Worm (Caenorhabditis elegans): ENCODE measurements around the gene lsy-2.

lsy-2 gene

DNA sequence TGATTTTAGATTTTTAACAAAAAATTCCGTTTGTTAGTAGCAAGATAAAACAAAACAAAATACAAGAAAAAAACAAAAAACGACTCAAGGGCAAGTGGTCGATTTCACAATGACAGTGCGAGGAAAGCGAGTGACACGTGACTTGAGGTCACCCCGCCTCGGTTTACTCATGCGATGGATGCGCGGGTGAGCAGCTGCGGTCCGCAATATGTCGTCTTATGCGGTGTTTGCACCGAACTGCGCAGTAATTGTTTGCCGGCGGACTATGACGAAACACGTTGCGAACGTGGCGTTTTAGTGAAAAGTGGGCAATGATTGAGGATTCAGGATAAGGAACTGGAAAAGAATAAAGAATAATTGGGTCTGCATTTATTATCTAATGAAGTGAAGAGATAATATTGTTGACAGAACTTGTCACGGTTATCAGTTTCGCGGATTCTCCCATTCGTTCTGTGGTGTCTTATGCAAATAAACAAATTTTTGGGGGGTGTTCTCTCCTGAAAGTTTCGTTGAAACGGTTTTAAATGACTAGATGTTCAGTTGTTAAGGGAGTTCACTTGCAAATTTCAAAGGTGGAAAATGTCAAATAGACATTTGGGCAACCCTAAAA lies 18.0 kb upstream of the lsy-2 start:
- TF ChIP-seq unc-62 (GFP tag; optimal IDR thresholded peaks at IDR 0.05): no peak

DNA sequence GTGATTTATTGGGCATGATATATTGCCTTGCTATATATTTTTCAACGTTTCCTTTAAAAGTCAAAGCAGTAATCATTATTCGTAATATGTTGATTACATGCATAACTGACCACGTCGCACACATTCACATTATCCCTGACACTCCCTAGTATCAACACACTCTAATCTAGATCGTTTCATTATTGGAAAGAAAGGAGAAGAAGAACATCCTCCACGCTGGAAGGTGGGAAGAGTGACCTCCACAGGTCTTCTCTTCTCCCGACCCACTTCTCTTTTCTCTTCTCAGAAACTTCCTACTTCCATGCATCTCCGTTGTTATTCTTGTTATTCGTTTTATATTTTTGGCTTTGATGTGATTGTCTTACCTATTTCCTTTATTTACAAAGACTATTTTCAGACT lies 15.4 kb upstream of the lsy-2 start, which contains the start of gene txdc-12.2:
Gene txdc-12.2, plus strand, starts transcription at position 396 of the 400 bp plus-strand sequence.
- TF ChIP-seq unc-62 (GFP tag; optimal IDR thresholded peaks at IDR 0.05): no peak

DNA sequence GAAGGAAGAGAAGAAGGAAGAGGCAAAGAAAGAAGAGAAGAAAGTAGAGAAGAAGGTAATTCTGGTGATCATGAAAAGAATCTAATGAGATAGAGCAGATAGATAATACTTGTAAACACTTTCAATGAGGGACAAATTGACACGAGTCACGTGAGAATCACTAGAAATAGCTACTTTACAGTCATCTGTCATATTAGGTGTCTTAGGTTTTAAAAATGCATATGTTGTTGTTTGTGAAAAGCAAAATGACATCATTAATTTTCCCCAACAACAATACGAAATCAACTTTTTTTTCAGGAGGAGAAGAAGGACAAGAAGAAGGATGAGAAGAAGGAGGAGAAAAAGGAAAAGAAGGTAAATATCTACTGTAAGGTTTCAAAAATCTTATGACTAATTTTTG lies 14.3 kb upstream of the lsy-2 start:
- no peak for TF ChIP-seq unc-62 (GFP tag; optimal IDR thresholded peaks at IDR 0.05)

DNA sequence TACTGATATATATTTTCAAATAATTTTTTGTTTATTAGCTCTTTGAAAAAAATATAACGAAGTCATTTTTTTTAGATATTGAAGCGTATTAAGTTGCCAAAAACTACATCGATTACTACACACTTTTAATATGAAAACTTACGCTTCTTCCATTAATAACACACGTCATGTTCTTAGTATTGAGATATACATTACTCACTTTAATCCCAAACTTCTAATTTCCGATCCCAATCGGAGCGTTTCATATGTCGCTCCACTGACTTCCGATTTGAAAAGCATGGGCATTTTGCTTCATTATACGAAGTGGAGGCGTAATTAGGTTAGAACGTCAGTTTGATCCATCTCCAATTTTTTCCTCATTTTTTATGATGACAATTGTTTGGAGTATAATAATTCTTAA lies 10.7 kb upstream of the lsy-2 start:
- no peak for TF ChIP-seq unc-62 (GFP tag; optimal IDR thresholded peaks at IDR 0.05)

DNA sequence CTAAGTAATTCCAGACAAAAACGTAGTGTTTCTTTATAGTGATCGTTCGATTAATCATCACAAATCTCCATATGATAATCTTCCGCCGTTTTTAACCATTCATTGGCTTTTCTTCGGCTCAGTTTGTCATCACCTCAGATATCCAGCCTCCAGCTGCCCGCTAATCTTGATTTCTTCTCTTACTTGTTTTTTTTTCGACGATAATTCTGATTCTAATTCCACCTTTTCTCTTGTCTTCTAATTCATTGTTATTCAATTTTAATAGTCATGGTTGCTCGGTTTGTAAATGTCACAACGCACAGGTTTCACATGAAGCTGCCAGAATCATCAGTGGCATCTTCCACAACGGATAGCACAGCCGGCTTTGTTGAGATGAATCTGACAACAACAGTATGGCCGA lies 10.0 kb upstream of the lsy-2 start, which contains the start of gene F49H12.4:
Gene F49H12.4, plus strand, starts transcription at position 301 of the 400 bp plus-strand sequence.
- no peak for TF ChIP-seq unc-62 (GFP tag; optimal IDR thresholded peaks at IDR 0.05)

DNA sequence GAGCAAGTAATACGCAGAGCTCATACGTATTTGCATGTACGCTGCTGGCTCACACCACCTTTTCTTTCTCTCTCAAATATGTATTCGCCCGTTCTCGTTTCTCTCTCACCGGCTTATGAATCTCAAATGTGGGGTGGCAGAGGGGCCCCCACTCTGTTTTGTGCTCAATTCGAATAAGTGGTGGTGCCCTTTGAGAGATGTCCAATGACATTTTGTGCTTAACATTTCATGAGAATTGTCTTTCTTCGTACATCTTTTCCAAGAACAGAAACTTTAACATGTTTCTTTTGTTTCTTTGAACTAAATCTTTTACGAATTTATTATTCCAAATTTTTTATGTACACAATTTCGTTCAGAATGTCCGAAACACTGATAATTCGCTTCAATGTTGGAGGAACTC lies 5.5 kb upstream of the lsy-2 start, which contains the start of gene F49H12.3:
Gene F49H12.3, plus strand, starts transcription at position 357 of the 400 bp plus-strand sequence.
- no peak for TF ChIP-seq unc-62 (GFP tag; optimal IDR thresholded peaks at IDR 0.05)

DNA sequence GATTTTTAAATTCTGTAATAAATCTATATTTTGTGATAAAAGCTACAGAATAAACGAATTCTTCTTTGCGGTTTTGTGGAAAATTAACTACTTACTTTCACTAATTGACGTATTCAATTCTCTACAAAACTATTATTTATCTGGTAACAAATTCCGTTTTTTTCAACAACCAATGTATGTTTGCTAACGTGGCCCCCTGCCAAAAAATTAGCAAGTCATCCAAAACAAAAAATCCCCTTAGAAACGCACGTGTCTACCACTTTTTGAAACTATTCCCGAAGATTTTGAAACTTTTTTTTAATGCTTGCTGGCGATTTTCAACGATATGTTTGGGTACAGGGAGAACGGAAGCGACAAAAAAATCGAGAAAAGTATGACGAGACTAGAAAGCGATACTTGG lies 4.5 kb upstream of the lsy-2 start, which contains the start of gene F49H12.2:
Gene F49H12.2, plus strand, starts transcription at position 301 of the 400 bp plus-strand sequence.
- TF ChIP-seq unc-62 (GFP tag; optimal IDR thresholded peaks at IDR 0.05): no peak

DNA sequence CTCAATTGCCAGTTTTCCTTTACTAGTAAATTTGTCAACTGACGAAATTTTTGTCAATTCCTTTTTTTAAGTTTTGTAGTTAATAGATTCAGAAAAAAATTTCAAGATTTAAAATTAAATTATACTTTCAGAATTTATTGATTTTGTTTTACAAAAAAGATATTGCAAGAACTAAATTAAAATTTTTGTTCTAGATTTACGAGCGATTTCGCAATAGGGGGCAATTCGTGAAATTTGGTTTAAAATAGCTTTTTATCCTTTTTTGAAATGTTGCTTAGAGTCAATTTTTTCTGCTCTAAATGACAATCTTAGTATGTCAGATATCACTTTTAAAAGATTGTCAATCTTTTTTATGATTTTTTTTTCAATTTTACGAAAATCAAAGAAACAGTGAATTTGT lies 4.0 kb upstream of the lsy-2 start:
- TF ChIP-seq unc-62 (GFP tag; optimal IDR thresholded peaks at IDR 0.05): no peak

DNA sequence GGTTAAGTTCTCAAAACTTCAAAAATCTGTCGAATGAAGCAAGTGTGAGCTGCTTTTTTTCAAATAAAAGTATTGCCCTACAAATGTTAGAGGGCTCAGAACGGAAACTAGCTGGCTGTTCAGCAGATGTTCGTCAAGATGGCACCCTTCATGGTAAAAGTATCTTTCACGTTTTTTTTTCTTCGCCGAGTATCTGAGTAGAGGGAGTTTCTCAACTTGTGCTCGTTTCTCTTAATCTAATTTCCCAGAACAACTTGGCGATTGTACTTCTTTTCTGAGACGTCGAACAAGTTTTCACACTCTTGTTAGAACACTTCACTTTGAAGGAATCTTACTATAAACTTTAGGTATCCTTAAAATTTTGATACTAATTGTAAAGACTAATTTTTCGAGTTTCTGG lies 1.8 kb upstream of the lsy-2 start:
- no peak for TF ChIP-seq unc-62 (GFP tag; optimal IDR thresholded peaks at IDR 0.05)

DNA sequence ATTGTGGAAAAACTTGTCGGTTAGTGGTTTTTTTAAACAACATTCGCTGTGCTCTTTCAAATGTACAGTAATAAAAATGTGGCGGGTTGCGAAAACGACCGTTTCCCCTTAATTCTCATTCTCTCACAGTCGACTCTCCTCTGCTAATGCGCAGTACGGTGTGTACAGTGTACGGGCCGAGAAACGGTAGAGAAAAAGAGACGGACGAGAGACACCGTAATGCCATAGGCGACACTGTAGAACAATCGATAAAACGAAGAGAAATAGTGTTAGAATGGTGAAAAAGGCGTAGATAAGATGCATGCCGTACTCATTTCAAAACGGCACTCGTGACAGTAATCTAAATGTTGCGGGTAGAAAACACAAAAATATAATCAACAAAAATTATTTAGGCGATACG lies 989 bp downstream of the lsy-2 start:
- no peak for TF ChIP-seq unc-62 (GFP tag; optimal IDR thresholded peaks at IDR 0.05)

DNA sequence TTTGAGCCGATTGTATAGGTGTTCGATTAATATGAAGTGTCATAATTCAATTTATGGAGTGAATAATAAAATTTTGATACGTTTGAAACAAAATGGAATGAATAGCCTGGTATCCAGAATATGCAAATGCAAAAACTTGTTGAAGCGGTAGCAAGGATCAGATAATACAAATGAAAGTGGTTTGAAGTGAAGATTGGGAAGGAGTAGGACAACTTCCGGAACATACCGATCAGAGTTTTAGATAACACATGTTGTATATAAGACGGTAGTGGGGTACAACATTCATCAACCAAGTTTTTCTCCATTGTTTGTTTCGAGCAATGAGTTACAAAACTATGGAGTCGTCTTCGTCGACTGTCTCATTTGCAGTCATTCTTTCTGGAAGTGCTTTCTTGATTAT lies 3.7 kb downstream of the lsy-2 start, which contains the start of gene col-164:
Gene col-164, plus strand, starts transcription at position 301 of the 400 bp plus-strand sequence.
- no peak for TF ChIP-seq unc-62 (GFP tag; optimal IDR thresholded peaks at IDR 0.05)

DNA sequence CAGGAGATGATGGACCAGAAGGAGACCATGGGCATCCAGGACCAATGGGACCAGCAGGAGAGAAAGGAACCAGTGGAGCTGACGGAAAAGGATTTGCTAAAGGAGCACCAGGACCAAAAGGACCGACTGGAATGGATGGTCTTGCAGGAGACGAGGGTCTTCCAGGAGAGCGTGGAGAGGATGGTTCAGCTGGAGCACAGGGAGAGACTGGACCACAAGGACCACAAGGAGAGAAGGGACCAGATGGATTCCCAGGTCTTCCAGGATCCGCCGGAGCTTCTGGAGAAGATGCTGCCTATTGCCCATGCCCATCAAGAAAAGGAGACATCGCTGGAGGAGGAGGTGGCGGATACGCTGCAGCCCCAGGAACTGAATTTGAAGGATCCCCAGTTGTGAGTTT lies 4.6 kb downstream of the lsy-2 start:
- TF ChIP-seq unc-62 (GFP tag; optimal IDR thresholded peaks at IDR 0.05): no peak

DNA sequence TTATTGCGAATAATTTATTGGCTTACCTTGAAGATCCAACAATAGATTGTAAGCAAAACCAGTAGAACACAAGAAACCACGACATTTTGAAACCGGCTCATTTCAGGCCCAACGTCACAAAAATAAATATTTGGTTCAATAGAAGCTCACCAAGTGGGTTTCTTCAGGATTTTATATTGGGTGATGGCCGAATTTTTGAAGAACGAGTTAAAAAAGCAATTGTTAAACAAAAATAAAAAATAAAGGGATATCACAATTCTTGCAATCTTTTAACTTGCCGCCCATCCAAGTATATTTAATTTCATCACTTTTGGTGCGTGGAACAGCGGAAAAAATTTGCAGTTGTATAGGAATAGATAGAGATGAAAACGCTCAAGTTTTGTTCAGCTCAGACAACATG lies 7.3 kb downstream of the lsy-2 start, which contains the start of gene T21D9.2:
Gene T21D9.2, minus strand, starts transcription at position 101 of the 400 bp plus-strand sequence.
- no peak for TF ChIP-seq unc-62 (GFP tag; optimal IDR thresholded peaks at IDR 0.05)

DNA sequence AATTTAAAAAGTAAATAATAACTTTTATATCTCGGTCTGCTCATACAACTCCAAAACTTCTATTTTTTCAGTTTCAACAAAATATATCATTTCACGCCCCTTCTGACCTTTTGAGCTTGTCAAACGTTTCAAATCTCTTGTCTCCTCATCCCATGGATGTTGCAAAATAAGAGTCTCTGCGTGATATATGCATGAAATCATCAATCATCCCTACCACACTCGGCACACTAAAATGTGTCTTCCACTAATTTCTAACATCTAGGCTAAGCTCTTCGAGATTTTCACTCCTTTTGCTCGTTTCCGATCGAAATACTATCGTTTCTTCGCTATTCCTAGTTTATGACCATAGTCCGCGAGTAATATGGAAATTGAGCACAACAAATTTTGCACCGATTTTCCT lies 9.5 kb downstream of the lsy-2 start:
- TF ChIP-seq unc-62 (GFP tag; optimal IDR thresholded peaks at IDR 0.05): no peak

DNA sequence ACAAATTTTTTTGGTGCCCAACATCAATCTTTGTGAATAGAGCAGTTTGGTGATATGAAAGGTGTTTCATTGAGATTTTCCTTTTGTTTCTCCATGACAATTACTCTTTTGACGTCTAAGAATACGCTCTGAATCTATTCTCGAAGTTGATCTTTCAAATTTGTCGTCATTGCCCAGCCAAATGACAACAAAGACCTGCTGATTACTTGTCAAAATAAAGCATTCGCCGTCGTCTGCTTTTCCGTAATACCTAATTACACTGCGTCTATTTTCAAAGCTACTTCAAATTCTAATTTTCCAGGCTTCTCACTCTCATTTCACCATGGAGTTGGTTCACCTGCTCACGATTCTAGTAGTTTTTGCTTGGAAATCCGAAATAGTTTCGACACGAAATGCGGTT lies 15.8 kb downstream of the lsy-2 start, which contains the start of gene F53B1.3:
Gene F53B1.3, plus strand, starts transcription at position 301 of the 400 bp plus-strand sequence.
- no peak for TF ChIP-seq unc-62 (GFP tag; optimal IDR thresholded peaks at IDR 0.05)

DNA sequence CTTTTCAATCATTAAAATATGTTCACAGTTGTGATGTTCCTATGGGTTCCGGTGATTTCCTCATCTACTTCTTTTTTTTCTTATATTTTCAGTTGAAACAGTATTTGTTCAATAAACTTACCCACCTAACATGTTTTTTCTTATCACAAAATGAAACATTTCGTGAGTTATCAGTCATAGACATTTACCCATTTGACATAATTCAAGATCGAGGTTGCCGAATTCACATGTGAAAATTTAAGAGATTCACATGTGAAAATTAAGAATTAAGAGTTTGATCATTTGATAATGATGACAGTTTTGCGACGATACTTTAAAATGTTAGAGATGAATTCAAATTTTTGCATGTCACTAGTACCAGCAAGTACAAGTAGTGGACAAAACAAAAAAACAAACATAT lies 17.9 kb downstream of the lsy-2 start:
- no peak for TF ChIP-seq unc-62 (GFP tag; optimal IDR thresholded peaks at IDR 0.05)

DNA sequence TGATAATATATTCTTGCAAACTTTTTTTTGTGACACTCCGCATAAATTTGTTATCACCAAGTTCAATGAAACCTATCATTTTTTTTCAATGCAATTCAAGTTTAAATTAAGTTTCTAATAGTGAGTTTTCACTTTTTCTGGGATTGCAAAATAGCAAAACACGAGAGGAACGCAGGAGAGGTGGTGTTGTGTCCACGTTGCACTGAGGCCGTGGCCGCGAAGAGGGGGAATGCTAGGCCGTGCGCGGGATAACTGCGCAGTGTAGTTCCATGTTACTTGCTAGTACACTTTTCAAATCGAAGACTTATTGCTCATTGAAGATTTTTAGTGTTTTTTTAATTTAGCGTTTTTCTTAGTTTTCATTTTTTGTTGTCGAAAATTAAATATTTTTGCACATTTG lies 18.7 kb downstream of the lsy-2 start:
- no peak for TF ChIP-seq unc-62 (GFP tag; optimal IDR thresholded peaks at IDR 0.05)

DNA sequence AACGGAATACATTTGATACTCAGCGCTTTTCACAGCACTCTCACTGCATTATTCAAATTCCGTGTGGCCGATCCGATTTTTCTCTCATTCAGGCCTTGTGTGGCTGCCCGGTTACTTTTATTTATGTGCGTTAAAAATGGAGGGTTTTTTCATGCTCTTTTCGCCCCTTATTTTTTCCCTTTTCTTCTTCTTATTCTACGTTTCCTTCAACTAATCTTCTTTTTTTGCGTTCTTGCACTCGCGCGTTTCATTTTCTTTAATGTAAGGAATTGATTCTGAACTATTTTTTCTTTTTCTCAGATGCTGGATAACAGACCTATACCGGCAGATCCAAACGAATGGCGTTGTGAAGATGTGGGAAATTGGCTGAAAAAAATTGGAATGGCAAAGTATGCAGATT lies 19.2 kb downstream of the lsy-2 start, which contains the start of gene F53B1.2:
Gene F53B1.2, plus strand, starts transcription at position 301 of the 400 bp plus-strand sequence.
- no peak for TF ChIP-seq unc-62 (GFP tag; optimal IDR thresholded peaks at IDR 0.05)

Measured in whole organism, dauer.